Fruit fly (Drosophila melanogaster) whole organism, embryonic: ENCODE measurements around the gene CG5928.

ENCODE experiments used
- CG10366 ChIP-seq: fragments of 200-800 bp; sonication (Bioruptor generic); IDR thresholded peaks from 2 replicates; pipeline ENCODE4 v1.3.6; 2022; ENCODE audit warnings: missing biosample characterization, missing genetic modification characterization
- CG10431 ChIP-seq: fragments of 200-800 bp; sonication (Bioruptor generic); optimal IDR thresholded peaks from 3 replicates; lab custom pipeline; 2018; ENCODE audit warnings: missing biosample characterization, mild to moderate bottlenecking, missing genetic modification characterization
- CG11247 ChIP-seq: fragments of 200-800 bp; sonication (Bioruptor generic); IDR thresholded peaks from 2 replicates; pipeline ENCODE4 v1.3.6; 2022; ENCODE audit warnings: missing biosample characterization, missing genetic modification characterization
- CG11456 ChIP-seq: fragments of 200-800 bp; sonication (Bioruptor generic); IDR thresholded peaks from 3 replicates; pipeline ENCODE4 v1.3.6; 2022; ENCODE audit warnings: missing biosample characterization, missing genetic modification characterization
- CG11695 ChIP-seq: fragments of 200-800 bp; sonication (Bioruptor generic); IDR thresholded peaks from 3 replicates; pipeline ENCODE4 v1.3.6; 2022; ENCODE audit warnings: missing biosample characterization, missing genetic modification characterization
- CG12219 ChIP-seq: fragments of 200-800 bp; sonication (Bioruptor generic); optimal IDR thresholded peaks from 3 replicates; lab custom pipeline; 2018; ENCODE audit warnings: missing biosample characterization, mild to moderate bottlenecking, missing genetic modification characterization
- CG12299 ChIP-seq: fragments of 200-800 bp; sonication (Bioruptor generic); optimal IDR thresholded peaks from 2 replicates; lab custom pipeline; 2018; ENCODE audit warnings: missing biosample characterization, mild to moderate bottlenecking, missing genetic modification characterization
- CG13775 ChIP-seq: fragments of 200-800 bp; sonication (Bioruptor generic); optimal IDR thresholded peaks from 3 replicates; lab custom pipeline; 2017; ENCODE audit warnings: missing biosample characterization, mild to moderate bottlenecking, missing genetic modification characterization
- CG13894 ChIP-seq: fragments of 200-800 bp; sonication (Bioruptor generic); optimal IDR thresholded peaks from 3 replicates; lab custom pipeline; 2018; ENCODE audit warnings: missing biosample characterization, mild to moderate bottlenecking, missing genetic modification characterization, moderate library complexity
- CG17361 ChIP-seq: fragments of 200-800 bp; sonication (Bioruptor generic); IDR thresholded peaks from 3 replicates; pipeline ENCODE4 v1.3.6; 2022; ENCODE audit warnings: missing biosample characterization, missing genetic modification characterization
- CG17802 ChIP-seq: fragments of 200-800 bp; sonication (Bioruptor generic); optimal IDR thresholded peaks from 2 replicates; lab custom pipeline; 2018; ENCODE audit warnings: missing biosample characterization, mild to moderate bottlenecking, missing genetic modification characterization, moderate library complexity
- CG30020 ChIP-seq: fragments of 200-800 bp; optimal IDR thresholded peaks from 2 replicates; lab custom pipeline; 2019; ENCODE audit warnings: missing biosample characterization, mild to moderate bottlenecking, missing genetic modification characterization, moderate library complexity
- CG30403 ChIP-seq: fragments of 200-800 bp; sonication (Bioruptor generic); optimal IDR thresholded peaks from 3 replicates; lab custom pipeline; 2016; ENCODE audit warnings: missing biosample characterization, missing genetic modification characterization
- CG31365 ChIP-seq: fragments of 200-800 bp; sonication (Bioruptor generic); optimal IDR thresholded peaks from 2 replicates; lab custom pipeline; 2018; ENCODE audit warnings: missing biosample characterization, mild to moderate bottlenecking, missing genetic modification characterization
- CG3163 ChIP-seq: fragments of 200-800 bp; sonication (Bioruptor generic); optimal IDR thresholded peaks from 3 replicates; lab custom pipeline; 2016; ENCODE audit warnings: missing biosample characterization, missing genetic modification characterization
- CG34422 ChIP-seq: fragments of 200-800 bp; sonication (Bioruptor generic); IDR thresholded peaks from 3 replicates; pipeline ENCODE4 v1.3.6; 2022; ENCODE audit warnings: missing biosample characterization, missing genetic modification characterization
- CG4360 ChIP-seq: fragments of 200-800 bp; sonication (Bioruptor generic); IDR thresholded peaks from 2 replicates; pipeline ENCODE4 v1.3.6; 2022; ENCODE audit warnings: missing biosample characterization, missing genetic modification characterization
- CG4854 ChIP-seq: fragments of 200-800 bp; sonication (Bioruptor generic); optimal IDR thresholded peaks from 2 replicates; lab custom pipeline; 2016; ENCODE audit warnings: missing biosample characterization, missing genetic modification characterization, inconsistent platforms
- CG6175 ChIP-seq: fragments of 200-800 bp; sonication (Bioruptor generic); IDR thresholded peaks from 3 replicates; pipeline ENCODE4 v1.3.6; 2022; ENCODE audit warnings: missing biosample characterization, missing genetic modification characterization
- CG7271 ChIP-seq: fragments of 200-800 bp; sonication (Bioruptor generic); optimal IDR thresholded peaks from 2 replicates; lab custom pipeline; 2018; ENCODE audit warnings: missing biosample characterization, mild to moderate bottlenecking, missing genetic modification characterization, moderate library complexity
- CG7357 ChIP-seq: fragments of 200-800 bp; sonication (Bioruptor generic); IDR thresholded peaks from 3 replicates; pipeline ENCODE4 v1.3.6; 2022; ENCODE audit warnings: missing biosample characterization, missing genetic modification characterization
- CG8944 ChIP-seq: fragments of 200-800 bp; sonication (Bioruptor generic); optimal IDR thresholded peaks from 3 replicates; lab custom pipeline; 2016; ENCODE audit warnings: missing biosample characterization, missing genetic modification characterization
- CG9437 ChIP-seq: fragments of 200-800 bp; sonication (Bioruptor generic); optimal IDR thresholded peaks from 2 replicates; lab custom pipeline; 2018; ENCODE audit warnings: missing biosample characterization, mild to moderate bottlenecking, missing genetic modification characterization
- E2f2 ChIP-seq: fragments of 200-800 bp; sonication (Bioruptor generic); IDR thresholded peaks from 2 replicates; pipeline ENCODE4 v1.3.6; 2022; ENCODE audit warnings: missing biosample characterization, missing genetic modification characterization
- Eip74EF ChIP-seq, 2 experiments: fragments of 200-800 bp in 1 of 2; fragments of >200 bp in 1 of 2; sonication (Bioruptor generic) in 1 of 2; optimal IDR thresholded peaks; 2 replicates each; lab custom pipeline; 2017 to 2019; ENCODE audit warnings: missing biosample characterization in 2 of 2, missing genetic modification characterization in 2 of 2, mild to moderate bottlenecking in 1 of 2, moderate library complexity in 1 of 2
- NC2β ChIP-seq: fragments of 200-800 bp; sonication (Bioruptor generic); optimal IDR thresholded peaks from 2 replicates; lab custom pipeline; 2016; ENCODE audit warnings: missing biosample characterization, missing genetic modification characterization
- Nf-YB ChIP-seq: fragments of 200-800 bp; sonication (Bioruptor generic); optimal IDR thresholded peaks from 3 replicates; lab custom pipeline; 2019; ENCODE audit warnings: missing biosample characterization, mild to moderate bottlenecking, missing genetic modification characterization, moderate library complexity
- Nf-YC ChIP-seq: fragments of 200-800 bp; optimal IDR thresholded peaks from 3 replicates; lab custom pipeline; 2019; ENCODE audit warnings: missing biosample characterization, mild to moderate bottlenecking, missing genetic modification characterization, moderate library complexity
- Oaz ChIP-seq: fragments of 200-800 bp; sonication (Bioruptor generic); IDR thresholded peaks from 2 replicates; pipeline ENCODE4 v1.3.6; 2022; ENCODE audit warnings: missing biosample characterization, missing genetic modification characterization
- abd-A ChIP-seq: fragments of 200-800 bp; sonication (Bioruptor generic); optimal IDR thresholded peaks from 3 replicates; lab custom pipeline; 2019; ENCODE audit warnings: missing biosample characterization, mild to moderate bottlenecking, missing genetic modification characterization, moderate library complexity
- ap ChIP-seq: fragments of 200-800 bp; sonication (Bioruptor generic); IDR thresholded peaks from 2 replicates; pipeline ENCODE4 v1.3.6; 2022; ENCODE audit warnings: missing biosample characterization, missing genetic modification characterization
- cad ChIP-seq: fragments of >200 bp; optimal IDR thresholded peaks from 2 replicates; lab custom pipeline; 2017; ENCODE audit warnings: missing biosample characterization, missing genetic modification characterization
- chm ChIP-seq: fragments of 200-800 bp; sonication (Bioruptor generic); IDR thresholded peaks from 2 replicates; pipeline ENCODE4 v1.3.6; 2022; ENCODE audit warnings: missing biosample characterization, missing genetic modification characterization
- chn ChIP-seq: fragments of 200-800 bp; sonication (Bioruptor generic); optimal IDR thresholded peaks from 2 replicates; lab custom pipeline; 2016; ENCODE audit warnings: missing biosample characterization, missing genetic modification characterization
- dm ChIP-seq: fragments of 200-800 bp; sonication (Bioruptor generic); optimal IDR thresholded peaks from 3 replicates; lab custom pipeline; 2016; ENCODE audit warnings: missing biosample characterization, missing genetic modification characterization
- dmrt99B ChIP-seq: fragments of 200-800 bp; sonication (Bioruptor generic); optimal IDR thresholded peaks from 2 replicates; lab custom pipeline; 2018; ENCODE audit warnings: missing biosample characterization, mild to moderate bottlenecking, missing genetic modification characterization, moderate library complexity
- ems ChIP-seq: fragments of 200-800 bp; sonication (Bioruptor generic); optimal IDR thresholded peaks from 3 replicates; lab custom pipeline; 2016; ENCODE audit warnings: missing biosample characterization, missing genetic modification characterization
- ewg ChIP-seq: fragments of 200-800 bp; sonication (Bioruptor generic); optimal IDR thresholded peaks from 3 replicates; lab custom pipeline; 2017; ENCODE audit warnings: mild to moderate bottlenecking, missing biosample characterization, missing genetic modification reagents, missing genetic modification characterization
- exex ChIP-seq: fragments of 200-800 bp; sonication (Bioruptor generic); optimal IDR thresholded peaks from 4 replicates; lab custom pipeline; 2018; ENCODE audit warnings: missing biosample characterization, mild to moderate bottlenecking, missing genetic modification characterization, moderate library complexity
- fd64A ChIP-seq: fragments of 200-800 bp; sonication (Bioruptor generic); optimal IDR thresholded peaks from 3 replicates; lab custom pipeline; 2018; ENCODE audit warnings: missing biosample characterization, mild to moderate bottlenecking, missing genetic modification characterization
- fru ChIP-seq: fragments of >200 bp; optimal IDR thresholded peaks from 2 replicates; lab custom pipeline; 2017
- fu2 ChIP-seq: fragments of 200-800 bp; sonication (Bioruptor generic); optimal IDR thresholded peaks from 2 replicates; lab custom pipeline; 2016; ENCODE audit warnings: missing biosample characterization, missing genetic modification characterization
- kni ChIP-seq: fragments of 200-800 bp; sonication (Bioruptor generic); optimal IDR thresholded peaks from 3 replicates; lab custom pipeline; 2017; ENCODE audit warnings: mild to moderate bottlenecking, missing biosample characterization, missing genetic modification reagents, missing genetic modification characterization
- org-1 ChIP-seq: fragments of 200-800 bp; sonication (Bioruptor generic); optimal IDR thresholded peaks from 2 replicates; lab custom pipeline; 2017; ENCODE audit warnings: missing biosample characterization, missing genetic modification characterization
- pho ChIP-seq: fragments of 200-800 bp; sonication (Bioruptor generic); optimal IDR thresholded peaks from 2 replicates; lab custom pipeline; 2016; ENCODE audit warnings: missing biosample characterization, missing genetic modification characterization
- pnt ChIP-seq: fragments of 200-800 bp; sonication (Bioruptor generic); optimal IDR thresholded peaks from 3 replicates; lab custom pipeline; 2016; ENCODE audit warnings: missing biosample characterization, missing genetic modification characterization
- pum ChIP-seq: fragments of 200-800 bp; sonication (Bioruptor generic); optimal IDR thresholded peaks from 2 replicates; lab custom pipeline; 2016; ENCODE audit warnings: missing biosample characterization, missing genetic modification characterization
- tll ChIP-seq, 2 experiments: fragments of 200-800 bp in 1 of 2; fragments of >200 bp in 1 of 2; sonication (Bioruptor generic) in 1 of 2; optimal IDR thresholded peaks; 2 replicates each; lab custom pipeline; 2017 to 2019; ENCODE audit warnings: missing biosample characterization in 2 of 2, missing genetic modification characterization in 2 of 2, mild to moderate bottlenecking in 1 of 2, moderate library complexity in 1 of 2
- twi ChIP-seq: fragments of 200-800 bp; optimal IDR thresholded peaks from 2 replicates; lab custom pipeline; 2019; ENCODE audit warnings: missing biosample characterization, mild to moderate bottlenecking, missing genetic modification characterization, moderate library complexity
- unc-4 ChIP-seq: fragments of 200-800 bp; sonication (Bioruptor generic); IDR thresholded peaks from 2 replicates; pipeline ENCODE4 v1.3.6; 2022; ENCODE audit warnings: missing biosample characterization, missing genetic modification characterization; ENCODE audit not compliant: partially characterized antibody
- vvl ChIP-seq: fragments of 200-800 bp; sonication (Bioruptor generic); IDR thresholded peaks from 2 replicates; pipeline ENCODE4 v1.3.6; 2022; ENCODE audit warnings: missing biosample characterization, missing genetic modification characterization
- wek ChIP-seq: fragments of 200-800 bp; sonication (Bioruptor generic); optimal IDR thresholded peaks from 3 replicates; lab custom pipeline; 2018; ENCODE audit warnings: missing biosample characterization, mild to moderate bottlenecking, missing genetic modification characterization, moderate library complexity

Gene CG5928

dm6 chrX:6074845-6075244, 7.1 kb downstream of the CG5928 start, which contains the start of gene Tsp5D (continued):
- TF ChIP-seq vvl (GFP tag; lab: Robert Waterston, UW) (peak; percentile 98), pnt (GFP tag; lab: Kevin White, UChicago) (peak; percentile 51), ewg (GFP tag; lab: Kevin White, UChicago) (peak; percentile 89), chn (GFP tag; lab: Kevin White, UChicago) (peak; percentile 47), CG9437 (GFP tag; lab: Kevin White, UChicago) (peak; percentile 77), pum (GFP tag; lab: Kevin White, UChicago) (peak; percentile 47), dm (GFP tag; lab: Kevin White, UChicago) (no peak), CG13894 (peak; percentile 1), CG13775 (GFP tag; lab: Kevin White, UChicago) (peak; percentile 75), unc-4 (GFP tag; lab: Robert Waterston, UW) (no peak), Oaz (GFP tag; lab: Robert Waterston, UW) (peak; percentile 93), Eip74EF (GFP tag; optimal IDR thresholded peaks at IDR 0.05; lab: Kevin White, UChicago) (peak in 1 of 2 experiments; percentile 81), CG3163 (GFP tag; lab: Kevin White, UChicago) (no peak), CG4854 (GFP tag; lab: Kevin White, UChicago) (peak; percentile 82), CG11695 (GFP tag; lab: Robert Waterston, UW) (peak; percentile 93), CG30020 (tag; lab: Kevin White, UChicago) (peak; percentile 53), tll (GFP tag; optimal IDR thresholded peaks at IDR 0.05; lab: Kevin White, UChicago) (no peak), org-1 (GFP tag; lab: Kevin White, UChicago) (peak; percentile 85), CG4360 (GFP tag; lab: Robert Waterston, UW) (peak; percentile 69), CG6175 (peak; percentile 87), Nf-YB (GFP tag; lab: Kevin White, UChicago) (peak; percentile 74), dmrt99B (tag; lab: Kevin White, UChicago) (peak; percentile 96), E2f2 (GFP tag; lab: Robert Waterston, UW) (peak; percentile 78), CG30403 (GFP tag; lab: Kevin White, UChicago) (peak; percentile 86), fd64A (GFP tag; lab: Kevin White, UChicago) (peak; percentile 89), CG17802 (tag; lab: Kevin White, UChicago) (peak; percentile 75), CG12299 (peak; percentile 73), CG11247 (GFP tag; lab: Robert Waterston, UW) (peak; percentile 87), kni (peak; percentile 78), CG17361 (GFP tag; lab: Robert Waterston, UW) (peak; percentile 93), exex (tag; lab: Kevin White, UChicago) (peak; percentile 39), NC2β (no peak), CG7357 (GFP tag; lab: Robert Waterston, UW) (peak; percentile 86), abd-A (tag; lab: Kevin White, UChicago) (no peak), CG11456 (GFP tag; lab: Robert Waterston, UW) (peak; percentile 91), fu2 (no peak), ap (peak; percentile 94), wek (peak; percentile 75), CG12219 (GFP tag; lab: Kevin White, UChicago) (peak; percentile 91), fru (no peak), CG10431 (GFP tag; lab: Kevin White, UChicago) (peak; percentile 78), CG34422 (GFP tag; lab: Robert Waterston, UW) (peak; percentile 96), chm (GFP tag; lab: Robert Waterston, UW) (peak; percentile 93; the same call in 1 of the 2 replicates), pho (GFP tag; lab: Kevin White, UChicago) (no peak), Nf-YC (tag; lab: Kevin White, UChicago) (peak; percentile 71), ems (GFP tag; lab: Kevin White, UChicago) (peak; percentile 39), twi (tag; lab: Kevin White, UChicago) (peak; percentile 79), CG8944 (GFP tag; lab: Kevin White, UChicago) (peak; percentile 21), CG7271 (peak; percentile 1), CG10366 (GFP tag; lab: Robert Waterston, UW) (peak; percentile 96), CG31365 (tag; lab: Kevin White, UChicago) (peak; percentile 74), cad (GFP tag; lab: Kevin White, UChicago) (no peak)
